Fruit fly (Drosophila melanogaster): ENCODE measurements around the gene bap.
A peak's percentile ranks its signal among the peaks of the same experiment; 100 is the strongest.

Gene bap

DNA sequence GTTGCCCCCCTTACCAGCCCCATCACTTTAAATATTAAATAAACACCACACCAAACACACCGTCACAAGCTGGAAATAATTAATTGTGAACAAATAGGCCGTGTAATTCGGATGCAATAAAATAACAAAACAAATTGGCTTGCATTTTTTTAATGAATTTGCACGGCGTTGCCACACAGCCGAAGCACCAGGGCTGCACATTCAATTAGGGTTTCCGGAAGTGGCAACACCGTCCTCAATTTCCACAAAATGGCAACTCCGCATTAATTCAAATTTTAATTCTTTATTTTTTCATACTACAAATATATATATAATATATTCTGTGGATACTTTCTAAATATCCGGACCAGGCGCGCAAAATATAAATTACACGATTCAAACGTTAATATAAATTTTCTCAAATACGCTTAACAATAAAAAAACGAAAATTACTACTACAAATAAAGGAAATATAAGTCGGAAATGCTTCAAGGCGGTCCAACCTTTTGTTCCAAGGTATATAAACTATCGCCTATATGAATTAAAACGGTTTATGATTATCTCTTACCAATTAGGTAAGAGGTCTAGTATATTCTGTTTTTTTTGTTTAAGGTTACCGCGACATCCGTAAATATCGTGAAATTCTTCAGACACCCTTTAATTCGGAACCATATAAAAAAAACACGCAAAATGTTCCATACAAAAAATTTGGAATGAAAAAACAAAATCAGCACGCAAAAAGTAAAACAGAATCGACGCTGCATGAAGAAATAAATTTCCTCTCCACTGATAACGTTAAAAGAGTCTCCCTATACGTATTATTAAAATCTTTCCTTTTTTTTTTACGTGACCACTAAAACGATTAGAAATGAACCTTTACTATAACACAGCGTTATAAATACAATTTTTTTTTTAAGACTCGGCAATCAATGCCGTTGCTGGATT is 15.0 kb upstream of the bap start (continued):
- TF ChIP-seq hkb (optimal IDR thresholded peaks at IDR 0.05) = no peak
- TF ChIP-seq hkb (GFP tag; IDR thresholded peaks at IDR 0.05) = no peak
- peak; percentile 28 for TF ChIP-seq schlank (tag; optimal IDR thresholded peaks at IDR 0.05)
- peak; percentile 8 for TF ChIP-seq lbe (GFP tag; optimal IDR thresholded peaks at IDR 0.05)
- TF ChIP-seq D (optimal IDR thresholded peaks at IDR 0.05) = no peak
- no peak for TF ChIP-seq D (GFP tag; optimal IDR thresholded peaks at IDR 0.05)
- TF ChIP-seq CG6813 (GFP tag; optimal IDR thresholded peaks at IDR 0.05) = no peak
- TF ChIP-seq Ets97D (GFP tag; optimal IDR thresholded peaks at IDR 0.05) = peak; percentile 79
- no peak for TF ChIP-seq CG14965 (GFP tag; optimal IDR thresholded peaks at IDR 0.05; ENCODE audit: borderline replicate concordance)
- peak; percentile 97 for TF ChIP-seq YL-1 (GFP tag; optimal IDR thresholded peaks at IDR 0.05)
- no peak for TF ChIP-seq hth (optimal IDR thresholded peaks at IDR 0.05)
- TF ChIP-seq pnt (GFP tag; optimal IDR thresholded peaks at IDR 0.05) = no peak
- TF ChIP-seq CG13424 (tag; optimal IDR thresholded peaks at IDR 0.05) = no peak
- TF ChIP-seq CG3995 (GFP tag; optimal IDR thresholded peaks at IDR 0.05) = no peak
- no peak for TF ChIP-seq Bteb2 (GFP tag; optimal IDR thresholded peaks at IDR 0.05)
- TF ChIP-seq Stat92E (GFP tag; optimal IDR thresholded peaks at IDR 0.05) = no peak
- no peak for TF ChIP-seq CG9876 (GFP tag; optimal IDR thresholded peaks at IDR 0.05)
- peak; percentile 58 for TF ChIP-seq CG17829 (tag; optimal IDR thresholded peaks at IDR 0.05)
- no peak for TF ChIP-seq CG3065 (GFP tag; optimal IDR thresholded peaks at IDR 0.05)
- TF ChIP-seq CG10959 (GFP tag; IDR thresholded peaks at IDR 0.05) = 0 out of 2 replicates have a peak, but pooled peaks have one; percentile 29
- TF ChIP-seq Hey (tag; optimal IDR thresholded peaks at IDR 0.05) = peak; percentile 41
- 0 out of 2 replicates have a peak, but pooled peaks have one; percentile 24 for TF ChIP-seq CG14441 (GFP tag; IDR thresholded peaks at IDR 0.05)
- TF ChIP-seq CG10274 (GFP tag; optimal IDR thresholded peaks at IDR 0.05) = no peak
- TF ChIP-seq CG11723 (GFP tag; optimal IDR thresholded peaks at IDR 0.05) = no peak
- TF ChIP-seq CG2678 (tag; optimal IDR thresholded peaks at IDR 0.05) = no peak
- TF ChIP-seq cg (GFP tag; optimal IDR thresholded peaks at IDR 0.05) = no peak
- TF ChIP-seq nerfin-1 (tag; optimal IDR thresholded peaks at IDR 0.05) = peak; percentile 56
- TF ChIP-seq h (optimal IDR thresholded peaks at IDR 0.05) = no peak
- TF ChIP-seq CG18764 (GFP tag; optimal IDR thresholded peaks at IDR 0.05) = no peak
- TF ChIP-seq ken (GFP tag; IDR thresholded peaks at IDR 0.05) = 0 out of 3 replicates have a peak, but pooled peaks have one; percentile 18
- TF ChIP-seq Myb (GFP tag; optimal IDR thresholded peaks at IDR 0.05) = peak; percentile 49
- TF ChIP-seq CG10267 (tag; optimal IDR thresholded peaks at IDR 0.05) = peak; percentile 48
- no peak for TF ChIP-seq p53 (GFP tag; optimal IDR thresholded peaks at IDR 0.05)
- no peak for TF ChIP-seq abd-A (tag; optimal IDR thresholded peaks at IDR 0.05)
- no peak for TF ChIP-seq vnd (GFP tag; IDR thresholded peaks at IDR 0.05; ENCODE audit: partially characterized antibody)
- no peak for TF ChIP-seq CG15073 (GFP tag; optimal IDR thresholded peaks at IDR 0.05)
- TF ChIP-seq CG30403 (GFP tag; optimal IDR thresholded peaks at IDR 0.05) = peak; percentile 21
- TF ChIP-seq CG4360 (GFP tag; IDR thresholded peaks at IDR 0.05) = no peak
- no peak for TF ChIP-seq CG11560 (tag; IDR thresholded peaks at IDR 0.05)
- no peak for TF ChIP-seq ase (GFP tag; IDR thresholded peaks at IDR 0.05)
- peak; percentile 65 for TF ChIP-seq CG14710 (tag; optimal IDR thresholded peaks at IDR 0.05)
- no peak for TF ChIP-seq CG5245 (GFP tag; optimal IDR thresholded peaks at IDR 0.05)
- TF ChIP-seq CG1233 (GFP tag; optimal IDR thresholded peaks at IDR 0.05) = peak; percentile 48
- TF ChIP-seq slbo (GFP tag; IDR thresholded peaks at IDR 0.05) = peak; percentile 46; the same call in 1 of the 2 replicates
- TF ChIP-seq cwo (GFP tag; optimal IDR thresholded peaks at IDR 0.05) = no peak
- TF ChIP-seq NC2β (GFP tag; optimal IDR thresholded peaks at IDR 0.05) = no peak
- peak; percentile 59 for TF ChIP-seq CG30020 (tag; optimal IDR thresholded peaks at IDR 0.05)
- no peak for TF ChIP-seq eyg (GFP tag; optimal IDR thresholded peaks at IDR 0.05)
